Worm (Caenorhabditis elegans): ENCODE results near the gene rabn-5.

ce11 chrIII:5884007-5884406, 19.7 kb downstream of the rabn-5 start, which contains the start of gene C28H8.5:
- TF ChIP-seq ama-1 (optimal IDR thresholded peaks at IDR 0.05) (no peak), sea-1 (GFP tag; conservative IDR thresholded peaks at IDR 0.05) (no peak), pes-1 (GFP tag; IDR thresholded peaks at IDR 0.05) (no peak), tbx-37 (GFP tag; conservative IDR thresholded peaks at IDR 0.05) (no peak), F13C5.2 (tag; optimal IDR thresholded peaks at IDR 0.05) (no peak), ets-7 (tag; optimal IDR thresholded peaks at IDR 0.05) (no peak), ceh-13 (GFP tag; optimal IDR thresholded peaks at IDR 0.05) (no peak), tbx-11 (GFP tag; IDR thresholded peaks at IDR 0.05) (no peak), scrt-1 (GFP tag; IDR thresholded peaks at IDR 0.05) (no peak)

Measured in whole organism, early embryonic.